Worm (Caenorhabditis elegans): ENCODE data around the gene irld-51.

The irld-51 gene

DNA sequence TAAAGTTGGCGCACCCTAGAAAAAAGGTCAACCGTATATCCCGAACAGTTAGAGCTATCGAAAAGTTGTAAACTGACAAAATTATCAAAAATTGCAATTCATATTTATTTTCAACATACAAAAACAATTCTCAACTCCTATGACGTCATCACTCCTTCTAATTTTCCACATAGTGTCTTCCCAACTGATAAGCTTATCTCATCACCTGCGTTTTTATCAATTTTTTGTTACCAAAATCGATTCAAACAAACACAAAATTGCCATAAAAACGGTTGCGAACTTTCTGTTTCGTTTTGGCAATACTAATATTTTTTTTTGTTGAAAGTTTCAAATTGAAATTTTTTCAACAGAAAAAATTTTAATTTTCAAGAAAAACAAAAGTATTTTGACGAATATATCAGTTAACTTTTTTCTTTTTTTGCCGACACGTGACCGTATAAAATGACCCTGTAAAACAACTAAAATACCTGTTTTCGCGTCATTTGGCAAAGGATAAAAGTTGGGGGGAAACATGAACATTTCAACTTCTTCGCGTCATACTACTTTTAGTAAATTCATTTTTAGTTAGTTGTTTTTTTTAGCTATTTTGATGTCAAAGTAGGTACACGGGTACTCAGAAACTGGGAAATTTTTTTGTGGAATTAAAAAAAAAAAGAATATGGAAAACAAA is 23.2 kb upstream of the irld-51 start (continued):
- peak; percentile 51 for TF ChIP-seq tlp-1 (tag; optimal IDR thresholded peaks at IDR 0.05)
- TF ChIP-seq efl-3 (GFP tag; optimal IDR thresholded peaks at IDR 0.05), result no peak
- peak in 1 of 2 experiments; percentile 8 for TF ChIP-seq efl-1 (optimal IDR thresholded peaks at IDR 0.05)
- TF ChIP-seq efl-1 (GFP tag; optimal IDR thresholded peaks at IDR 0.05 in 1 of 2), result peak in 1 of 2 experiments; percentile 1
- peak; percentile 14 for TF ChIP-seq nhr-20 (tag; optimal IDR thresholded peaks at IDR 0.05)
- no peak for TF ChIP-seq lin-13 (GFP tag; optimal IDR thresholded peaks at IDR 0.05)
- TF ChIP-seq sptf-1 (tag; optimal IDR thresholded peaks at IDR 0.05), result no peak
- no peak for TF ChIP-seq unc-86 (tag; optimal IDR thresholded peaks at IDR 0.05)
- peak; percentile 91 for TF ChIP-seq elt-2 (tag; optimal IDR thresholded peaks at IDR 0.05)
- TF ChIP-seq unc-30 (tag; optimal IDR thresholded peaks at IDR 0.05), result no peak
- no peak for TF ChIP-seq nhr-84 (tag; optimal IDR thresholded peaks at IDR 0.05)
- peak; percentile 48 for TF ChIP-seq lin-14 (GFP tag; optimal IDR thresholded peaks at IDR 0.05)
- TF ChIP-seq isw-1 (GFP tag; IDR thresholded peaks at IDR 0.05), result no peak
- no peak for TF ChIP-seq Y116A8C.19 (tag; optimal IDR thresholded peaks at IDR 0.05; ENCODE audit: borderline replicate concordance)
- no peak for TF ChIP-seq vab-15 (tag; optimal IDR thresholded peaks at IDR 0.05)
- TF ChIP-seq hlh-17 (GFP tag; optimal IDR thresholded peaks at IDR 0.05; ENCODE audit: borderline replicate concordance), result no peak
- no peak for TF ChIP-seq ama-1 (optimal IDR thresholded peaks at IDR 0.05)
- no peak for TF ChIP-seq fkh-10 (GFP tag; optimal IDR thresholded peaks at IDR 0.05)
- TF ChIP-seq ceh-90 (tag; optimal IDR thresholded peaks at IDR 0.05), result no peak
- no peak for TF ChIP-seq nhr-12 (tag; optimal IDR thresholded peaks at IDR 0.05)
- TF ChIP-seq C34B4.2 (tag; optimal IDR thresholded peaks at IDR 0.05), result no peak
- peak in 2 of 6 experiments; percentile 25 to 42 for TF ChIP-seq elt-3 (tag; optimal IDR thresholded peaks at IDR 0.05)
- no peak for TF ChIP-seq C04F5.9 (tag; optimal IDR thresholded peaks at IDR 0.05)
- no peak for TF ChIP-seq sup-37 (GFP tag; optimal IDR thresholded peaks at IDR 0.05)
- TF ChIP-seq nhr-76 (tag; optimal IDR thresholded peaks at IDR 0.05), result no peak
- TF ChIP-seq grh-1 (GFP tag; IDR thresholded peaks at IDR 0.05), result peak; percentile 83
- no peak for TF ChIP-seq fkh-4 (tag; optimal IDR thresholded peaks at IDR 0.05; ENCODE audit: borderline replicate concordance)
- no peak for TF ChIP-seq unc-130 (tag; optimal IDR thresholded peaks at IDR 0.05)
- no peak for TF ChIP-seq tbx-2 (tag; optimal IDR thresholded peaks at IDR 0.05)
- no peak for TF ChIP-seq ceh-88 (GFP tag; IDR thresholded peaks at IDR 0.05)
- TF ChIP-seq nhr-19 (GFP tag; conservative IDR thresholded peaks at IDR 0.05), result no peak; the same call in 1 of the 2 replicates
- TF ChIP-seq blmp-1 (tag; optimal IDR thresholded peaks at IDR 0.05), result peak; percentile 49
- TF ChIP-seq mef-2 (tag; optimal IDR thresholded peaks at IDR 0.05), result no peak

DNA sequence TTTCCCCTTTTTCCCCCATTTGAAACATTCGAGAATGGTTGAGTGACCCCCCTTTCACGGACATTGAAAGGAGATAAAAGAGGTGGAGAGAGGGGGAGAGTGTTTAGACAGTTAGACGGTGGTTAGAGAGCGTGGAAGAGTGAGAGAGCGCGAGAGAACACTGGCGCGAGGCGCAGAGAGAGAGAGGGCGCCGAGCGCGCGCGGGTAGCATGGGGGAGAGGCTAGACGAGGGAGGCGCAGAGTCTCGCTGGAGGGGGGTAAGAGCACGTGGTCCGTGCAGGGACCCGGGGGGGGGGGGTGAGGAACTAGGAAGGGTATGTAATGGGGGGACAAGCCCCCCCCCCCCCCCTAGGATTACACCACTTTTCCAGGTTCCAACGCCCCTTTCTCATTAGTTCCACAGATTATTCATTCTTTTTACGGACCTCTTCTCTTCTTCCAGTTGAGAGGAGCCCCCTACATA is 21.4 kb upstream of the irld-51 start:
- TF ChIP-seq lin-14 (GFP tag; optimal IDR thresholded peaks at IDR 0.05), result peak; percentile 100
- TF ChIP-seq hlh-4 (tag; optimal IDR thresholded peaks at IDR 0.05), result no peak
- peak; percentile 95 for TF ChIP-seq isw-1 (GFP tag; IDR thresholded peaks at IDR 0.05)
- TF ChIP-seq egl-27 (tag; optimal IDR thresholded peaks at IDR 0.05), result peak; percentile 89
- TF ChIP-seq nhr-84 (tag; optimal IDR thresholded peaks at IDR 0.05), result peak; percentile 63
- peak; percentile 94 for TF ChIP-seq snu-23 (GFP tag; optimal IDR thresholded peaks at IDR 0.05)
- peak; percentile 90 for TF ChIP-seq fos-1 (tag; optimal IDR thresholded peaks at IDR 0.05)
- peak; percentile 38 for TF ChIP-seq F16B12.6 (tag; optimal IDR thresholded peaks at IDR 0.05)
- TF ChIP-seq hlh-17 (GFP tag; optimal IDR thresholded peaks at IDR 0.05; ENCODE audit: borderline replicate concordance), result peak; percentile 81
- peak; percentile 98 for TF ChIP-seq unc-86 (tag; optimal IDR thresholded peaks at IDR 0.05)
- peak; percentile 85 for TF ChIP-seq nhr-77 (tag; optimal IDR thresholded peaks at IDR 0.05)
- peak; percentile 91 to 98 for TF ChIP-seq efl-1 (optimal IDR thresholded peaks at IDR 0.05)
- TF ChIP-seq efl-1 (GFP tag; optimal IDR thresholded peaks at IDR 0.05 in 1 of 2), result peak; percentile 68 to 97
- peak; percentile 73 to 95 for TF ChIP-seq ztf-11 (tag; optimal IDR thresholded peaks at IDR 0.05)
- peak; percentile 82 for TF ChIP-seq C16A3.4 (tag; optimal IDR thresholded peaks at IDR 0.05)
- peak; percentile 100 for TF ChIP-seq grh-1 (GFP tag; IDR thresholded peaks at IDR 0.05)
- peak; percentile 91 to 92 for TF ChIP-seq lsy-2 (tag; optimal IDR thresholded peaks at IDR 0.05)
- peak; percentile 89 for TF ChIP-seq nhr-237 (tag; optimal IDR thresholded peaks at IDR 0.05)
- TF ChIP-seq xbp-1 (tag; optimal IDR thresholded peaks at IDR 0.05), result peak; percentile 87
- TF ChIP-seq ces-1 (GFP tag; optimal IDR thresholded peaks at IDR 0.05), result no peak
- peak; percentile 100 for TF ChIP-seq nhr-85 (tag)
- peak; percentile 85 for TF ChIP-seq efl-3 (GFP tag; optimal IDR thresholded peaks at IDR 0.05)
- peak; percentile 98 for TF ChIP-seq jun-1 (tag; optimal IDR thresholded peaks at IDR 0.05)
- TF ChIP-seq Y116A8C.19 (tag; optimal IDR thresholded peaks at IDR 0.05; ENCODE audit: borderline replicate concordance), result no peak
- peak; percentile 95 for TF ChIP-seq pax-3 (tag; optimal IDR thresholded peaks at IDR 0.05)
- TF ChIP-seq alr-1 (tag; optimal IDR thresholded peaks at IDR 0.05; ENCODE audit: borderline replicate concordance), result no peak
- peak; percentile 92 for TF ChIP-seq mep-1 (tag; optimal IDR thresholded peaks at IDR 0.05)
- no peak for TF ChIP-seq sptf-1 (tag; optimal IDR thresholded peaks at IDR 0.05)
- TF ChIP-seq lin-13 (GFP tag; optimal IDR thresholded peaks at IDR 0.05), result peak; percentile 94
- peak in 3 of 6 experiments; percentile 73 to 95 (median 93) for TF ChIP-seq elt-3 (tag; optimal IDR thresholded peaks at IDR 0.05)
- peak; percentile 93 for TF ChIP-seq sup-37 (GFP tag; optimal IDR thresholded peaks at IDR 0.05)

Data from whole organism, L1 larva.